Fruit fly (Drosophila melanogaster) whole organism, embryonic: ENCODE results near the gene CG31636.

Experiments
- B-H2 ChIP-seq: fragments of 200-800 bp; sonication (Bioruptor generic); optimal IDR thresholded peaks from 2 replicates; lab custom pipeline; 2018; ENCODE audit warnings: missing biosample characterization, mild to moderate bottlenecking, missing genetic modification characterization
- CG10147 ChIP-seq: fragments of 200-800 bp; sonication (Bioruptor generic); optimal IDR thresholded peaks from 2 replicates; lab custom pipeline; 2019; ENCODE audit warnings: missing biosample characterization, mild to moderate bottlenecking, missing genetic modification characterization, moderate library complexity
- CG10209 ChIP-seq: fragments of 200-800 bp; sonication (Bioruptor generic); optimal IDR thresholded peaks from 3 replicates; lab custom pipeline; 2017; ENCODE audit warnings: missing biosample characterization, mild to moderate bottlenecking, missing genetic modification characterization, missing genetic modification reagents
- CG10654 ChIP-seq: fragments of 200-800 bp; sonication (Bioruptor generic); optimal IDR thresholded peaks from 2 replicates; lab custom pipeline; 2016; ENCODE audit warnings: missing biosample characterization, missing genetic modification characterization
- CG11695 ChIP-seq: fragments of 200-800 bp; sonication (Bioruptor generic); IDR thresholded peaks from 3 replicates; pipeline ENCODE4 v1.3.6; 2022; ENCODE audit warnings: missing biosample characterization, missing genetic modification characterization
- CG13624 ChIP-seq: fragments of 200-800 bp; sonication (Bioruptor generic); optimal IDR thresholded peaks from 2 replicates; lab custom pipeline; 2016; ENCODE audit warnings: missing biosample characterization, missing genetic modification characterization
- CG17328 ChIP-seq: fragments of 200-800 bp; sonication (Bioruptor generic); IDR thresholded peaks from 2 replicates; pipeline ENCODE4 v1.3.6; 2022; ENCODE audit warnings: missing biosample characterization, missing genetic modification characterization
- CG17912 ChIP-seq: fragments of 200-800 bp; sonication (Bioruptor generic); optimal IDR thresholded peaks from 2 replicates; lab custom pipeline; 2018; ENCODE audit warnings: missing biosample characterization, mild to moderate bottlenecking, missing genetic modification characterization
- CG1832 ChIP-seq: fragments of 200-800 bp; sonication (Bioruptor generic); optimal IDR thresholded peaks from 2 replicates; lab custom pipeline; 2017; ENCODE audit warnings: missing biosample characterization, mild to moderate bottlenecking, missing genetic modification characterization, inconsistent platforms
- CG18764 ChIP-seq: fragments of 200-800 bp; sonication (Bioruptor generic); optimal IDR thresholded peaks from 3 replicates; lab custom pipeline; 2016; ENCODE audit warnings: missing biosample characterization, missing genetic modification characterization
- CG3847 ChIP-seq: fragments of 200-800 bp; sonication (Bioruptor generic); IDR thresholded peaks from 2 replicates; pipeline ENCODE4 v1.3.6; 2022; ENCODE audit warnings: missing biosample characterization, missing genetic modification characterization
- CG4707 ChIP-seq: fragments of 200-800 bp; sonication (Bioruptor generic); optimal IDR thresholded peaks from 2 replicates; lab custom pipeline; 2018; ENCODE audit warnings: missing biosample characterization, mild to moderate bottlenecking, missing genetic modification characterization, moderate library complexity
- CG5180 ChIP-seq: fragments of 200-800 bp; sonication (Bioruptor generic); optimal IDR thresholded peaks from 3 replicates; lab custom pipeline; 2017; ENCODE audit warnings: missing biosample characterization, missing genetic modification characterization, mild to moderate bottlenecking, moderate library complexity, missing genetic modification reagents
- CG5245 ChIP-seq: fragments of 200-800 bp; sonication (Bioruptor generic); optimal IDR thresholded peaks from 3 replicates; lab custom pipeline; 2016; ENCODE audit warnings: missing biosample characterization, missing genetic modification characterization
- CG6175 ChIP-seq: fragments of 200-800 bp; sonication (Bioruptor generic); IDR thresholded peaks from 3 replicates; pipeline ENCODE4 v1.3.6; 2022; ENCODE audit warnings: missing biosample characterization, missing genetic modification characterization
- CG6272 ChIP-seq: fragments of 200-800 bp; sonication (Bioruptor generic); IDR thresholded peaks from 2 replicates; pipeline ENCODE4 v1.3.6; 2022; ENCODE audit warnings: missing biosample characterization, missing genetic modification characterization
- CG8765 ChIP-seq: fragments of 200-800 bp; sonication (Bioruptor generic); IDR thresholded peaks from 2 replicates; pipeline ENCODE4 v1.3.6; 2022; ENCODE audit warnings: missing biosample characterization, missing genetic modification characterization
- CG9215 ChIP-seq: fragments of 200-800 bp; sonication (Bioruptor generic); IDR thresholded peaks from 2 replicates; pipeline ENCODE4 v1.3.6; 2022; ENCODE audit warnings: missing biosample characterization, missing genetic modification characterization
- CG9932 ChIP-seq: fragments of 200-800 bp; sonication (Bioruptor generic); IDR thresholded peaks from 2 replicates; pipeline ENCODE4 v1.3.6; 2022; ENCODE audit warnings: missing biosample characterization, missing genetic modification characterization
- CTCF ChIP-seq: fragments of 200-800 bp; sonication (Bioruptor generic); optimal IDR thresholded peaks from 2 replicates; lab custom pipeline; 2017; ENCODE audit warnings: missing biosample characterization, mild to moderate bottlenecking, missing genetic modification characterization, moderate library complexity
- H15 ChIP-seq: fragments of 200-800 bp; sonication (Bioruptor generic); IDR thresholded peaks from 3 replicates; pipeline ENCODE4 v1.3.6; 2022; ENCODE audit warnings: missing biosample characterization, missing genetic modification characterization
- H2.0 ChIP-seq: fragments of 200-800 bp; sonication (Bioruptor generic); IDR thresholded peaks from 2 replicates; pipeline ENCODE4 v1.3.6; 2022; ENCODE audit warnings: missing biosample characterization, missing genetic modification characterization
- HLHmδ ChIP-seq: fragments of 200-800 bp; sonication (Bioruptor generic); optimal IDR thresholded peaks from 2 replicates; lab custom pipeline; 2018; ENCODE audit warnings: missing biosample characterization, mild to moderate bottlenecking, missing genetic modification characterization, moderate library complexity
- Hmx ChIP-seq: fragments of 200-800 bp; sonication (Bioruptor generic); optimal IDR thresholded peaks from 2 replicates; lab custom pipeline; 2016; ENCODE audit warnings: missing biosample characterization, missing genetic modification characterization
- Med ChIP-seq: fragments of 200-800 bp; sonication (Bioruptor generic); peaks from one replicate; lab custom pipeline; 2016; ENCODE audit warnings: missing biosample characterization, missing genetic modification characterization, mild to moderate bottlenecking, inconsistent platforms, moderate library complexity
- Pdp1 ChIP-seq, 2 experiments: fragments of 200-800 bp; sonication (Bioruptor generic); optimal IDR thresholded peaks; 3 replicates each; lab custom pipeline; 2016; ENCODE audit warnings: missing biosample characterization in 2 of 2, missing genetic modification characterization in 2 of 2, mild to moderate bottlenecking in 1 of 2, moderate library complexity in 1 of 2
- Scr ChIP-seq: fragments of 200-800 bp; sonication (Bioruptor generic); IDR thresholded peaks from 2 replicates; pipeline ENCODE4 v1.3.6; 2022; ENCODE audit warnings: missing biosample characterization, missing genetic modification characterization; ENCODE audit not compliant: partially characterized antibody
- Sox100B ChIP-seq: fragments of 200-800 bp; sonication (Bioruptor generic); optimal IDR thresholded peaks from 3 replicates; lab custom pipeline; 2018; ENCODE audit warnings: missing biosample characterization, mild to moderate bottlenecking, missing genetic modification characterization
- ab ChIP-seq: fragments of 200-800 bp; sonication (Bioruptor generic); optimal IDR thresholded peaks from 2 replicates; lab custom pipeline; 2016; ENCODE audit warnings: missing biosample characterization, missing genetic modification characterization
- ase ChIP-seq: fragments of 200-800 bp; sonication (Bioruptor generic); IDR thresholded peaks from 3 replicates; pipeline ENCODE4 v1.3.6; 2022; ENCODE audit warnings: missing biosample characterization, missing genetic modification characterization
- cad ChIP-seq: fragments of >200 bp; optimal IDR thresholded peaks from 2 replicates; lab custom pipeline; 2017; ENCODE audit warnings: missing biosample characterization, missing genetic modification characterization
- crol ChIP-seq: fragments of 200-800 bp; sonication (Bioruptor generic); IDR thresholded peaks from 2 replicates; pipeline ENCODE4 v1.3.6; 2022; ENCODE audit warnings: missing biosample characterization, missing genetic modification characterization
- dmrt11E ChIP-seq: fragments of 200-800 bp; sonication (Bioruptor generic); optimal IDR thresholded peaks from 3 replicates; lab custom pipeline; 2018; ENCODE audit warnings: missing biosample characterization, mild to moderate bottlenecking, missing genetic modification characterization, moderate library complexity
- dpn ChIP-seq, 2 experiments: fragments of 200-800 bp; sonication (Bioruptor generic); optimal IDR thresholded peaks; 3 replicates each; lab custom pipeline; 2016; ENCODE audit warnings: missing biosample characterization in 2 of 2, missing genetic modification characterization in 2 of 2
- ewg ChIP-seq: fragments of 200-800 bp; sonication (Bioruptor generic); optimal IDR thresholded peaks from 3 replicates; lab custom pipeline; 2017; ENCODE audit warnings: mild to moderate bottlenecking, missing biosample characterization, missing genetic modification reagents, missing genetic modification characterization
- fd64A ChIP-seq: fragments of 200-800 bp; sonication (Bioruptor generic); optimal IDR thresholded peaks from 3 replicates; lab custom pipeline; 2018; ENCODE audit warnings: missing biosample characterization, mild to moderate bottlenecking, missing genetic modification characterization
- gfzf ChIP-seq: fragments of 200-800 bp; sonication (Bioruptor generic); optimal IDR thresholded peaks from 2 replicates; lab custom pipeline; 2016; ENCODE audit warnings: missing biosample characterization, mild to moderate bottlenecking, missing genetic modification characterization, moderate library complexity
- lola ChIP-seq, 3 experiments: fragments of >200 bp in 2 of 3; fragments of 200-800 bp in 1 of 3; sonication (Bioruptor generic) in 1 of 3; optimal IDR thresholded peaks; 2 replicates each; lab custom pipeline; 2017 to 2019; ENCODE audit warnings: missing biosample characterization in 3 of 3, missing genetic modification characterization in 3 of 3, mild to moderate bottlenecking in 1 of 3, moderate library complexity in 1 of 3
- nerfin-1 ChIP-seq: fragments of 200-800 bp; sonication (Bioruptor generic); optimal IDR thresholded peaks from 3 replicates; lab custom pipeline; 2019; ENCODE audit warnings: missing biosample characterization, mild to moderate bottlenecking, missing genetic modification characterization, moderate library complexity
- otp ChIP-seq: fragments of 200-800 bp; sonication (Bioruptor generic); IDR thresholded peaks from 3 replicates; pipeline ENCODE4, ENCODE4 v1.3.6; 2022; ENCODE audit warnings: missing biosample characterization, missing genetic modification characterization
- sima ChIP-seq: fragments of 200-800 bp; sonication (Bioruptor generic); optimal IDR thresholded peaks from 2 replicates; lab custom pipeline; 2016; ENCODE audit warnings: missing biosample characterization, missing genetic modification characterization
- sisA ChIP-seq: fragments of 200-800 bp; sonication (Bioruptor generic); IDR thresholded peaks from 2 replicates; pipeline ENCODE4 v1.3.6; 2022; ENCODE audit warnings: missing biosample characterization, missing genetic modification characterization
- sob ChIP-seq: fragments of 200-800 bp; sonication (Bioruptor generic); IDR thresholded peaks from 2 replicates; pipeline ENCODE4 v1.3.6; 2022; ENCODE audit warnings: missing biosample characterization, missing genetic modification characterization
- sr ChIP-seq: fragments of 200-800 bp; sonication (Bioruptor generic); IDR thresholded peaks from 3 replicates; pipeline ENCODE4 v1.3.6; 2022; ENCODE audit warnings: missing biosample characterization, missing genetic modification characterization
- ssp ChIP-seq: fragments of 200-800 bp; sonication (Bioruptor generic); IDR thresholded peaks from 2 replicates; pipeline ENCODE4 v1.3.6; 2022; ENCODE audit warnings: missing biosample characterization, missing genetic modification characterization
- sug ChIP-seq: fragments of 200-800 bp; optimal IDR thresholded peaks from 2 replicates; lab custom pipeline; 2019; ENCODE audit warnings: missing biosample characterization, mild to moderate bottlenecking, missing genetic modification characterization, moderate library complexity
- tap ChIP-seq: fragments of 200-800 bp; optimal IDR thresholded peaks from 3 replicates; lab custom pipeline; 2019; ENCODE audit warnings: missing biosample characterization, mild to moderate bottlenecking, missing genetic modification characterization, moderate library complexity
- trem ChIP-seq: fragments of 200-800 bp; optimal IDR thresholded peaks from 3 replicates; lab custom pipeline; 2019; ENCODE audit warnings: missing biosample characterization, mild to moderate bottlenecking, missing genetic modification characterization, moderate library complexity
- vfl ChIP-seq: fragments of 200-800 bp; sonication (Bioruptor generic); optimal IDR thresholded peaks from 2 replicates; lab custom pipeline; 2016; ENCODE audit warnings: missing biosample characterization, missing genetic modification characterization
- vnd ChIP-seq: fragments of 200-800 bp; sonication (Bioruptor generic); IDR thresholded peaks from 3 replicates; pipeline ENCODE4 v1.3.6; 2022; ENCODE audit warnings: missing biosample characterization, missing genetic modification characterization; ENCODE audit not compliant: partially characterized antibody
- vvl ChIP-seq: fragments of 200-800 bp; sonication (Bioruptor generic); IDR thresholded peaks from 2 replicates; pipeline ENCODE4 v1.3.6; 2022; ENCODE audit warnings: missing biosample characterization, missing genetic modification characterization
- zen2 ChIP-seq: fragments of 200-800 bp; sonication (Bioruptor generic); IDR thresholded peaks from 3 replicates; pipeline ENCODE4 v1.3.6; 2022; ENCODE audit warnings: missing biosample characterization, missing genetic modification characterization; ENCODE audit not compliant: partially characterized antibody

CG31636 gene

DNA sequence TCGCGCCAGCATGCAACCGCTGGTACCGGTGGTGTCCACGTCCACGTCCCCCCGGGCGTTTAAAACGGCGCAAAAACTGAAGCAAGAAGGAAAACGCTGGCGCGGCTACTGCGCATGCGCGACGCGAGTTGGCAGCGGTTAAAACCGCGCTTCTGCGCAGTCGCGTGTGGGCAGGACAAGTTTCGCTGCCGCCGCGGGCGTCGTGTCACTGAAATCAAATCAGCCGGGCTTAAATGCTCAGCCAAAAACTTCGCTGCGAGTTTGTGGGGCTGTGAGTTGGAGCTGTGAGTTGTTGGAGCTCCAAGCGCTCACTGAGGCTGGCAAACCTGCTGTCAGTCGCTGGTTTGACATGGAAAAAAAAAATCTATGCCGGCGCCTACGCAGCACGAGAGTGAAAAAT is 47.1 kb upstream of the CG31636 start (continued):
- TF ChIP-seq sug (tag; lab: Kevin White, UChicago) = no peak
- TF ChIP-seq zen2 (GFP tag; lab: Robert Waterston, UW) = no peak
- 0 out of 2 replicates have a peak, but pooled peaks have one; percentile 13 for TF ChIP-seq CG9932 (GFP tag; lab: Robert Waterston, UW)
- TF ChIP-seq CG18764 (GFP tag; lab: Kevin White, UChicago) = no peak
- no peak for TF ChIP-seq tap
- no peak for TF ChIP-seq B-H2
- no peak for TF ChIP-seq Sox100B
- no peak for TF ChIP-seq CG4707 (GFP tag; lab: Kevin White, UChicago)
- no peak for TF ChIP-seq nerfin-1
- no peak for TF ChIP-seq CG10147 (GFP tag; lab: Kevin White, UChicago)
- no peak for TF ChIP-seq vfl (GFP tag; lab: Kevin White, UChicago)
- TF ChIP-seq CG13624 (GFP tag; lab: Kevin White, UChicago) = no peak
- no peak for TF ChIP-seq H15 (GFP tag; lab: Robert Waterston, UW)
- TF ChIP-seq CG3847 (GFP tag; lab: Robert Waterston, UW) = no peak
- TF ChIP-seq cad (GFP tag; lab: Kevin White, UChicago) = no peak
- no peak for TF ChIP-seq CG17912
- no peak for TF ChIP-seq CG8765
- TF ChIP-seq sob (GFP tag; lab: Robert Waterston, UW) = no peak
- no peak for TF ChIP-seq CTCF (GFP tag; lab: Kevin White, UChicago)
- TF ChIP-seq CG9215 = no peak
- TF ChIP-seq dmrt11E (tag; lab: Kevin White, UChicago) = no peak
- no peak for TF ChIP-seq vnd (GFP tag; lab: Robert Waterston, UW)
- TF ChIP-seq HLHmδ (GFP tag; lab: Kevin White, UChicago) = no peak
- TF ChIP-seq CG10209 (GFP tag; lab: Kevin White, UChicago) = no peak
- TF ChIP-seq ewg (GFP tag; lab: Kevin White, UChicago) = peak; percentile 22
- TF ChIP-seq trem (tag; lab: Kevin White, UChicago) = no peak
- no peak for TF ChIP-seq ab (GFP tag; lab: Kevin White, UChicago)
- TF ChIP-seq ase = no peak
- peak; percentile 28; the same call in 1 of the 2 replicates for TF ChIP-seq H2.0 (GFP tag; lab: Robert Waterston, UW)
- no peak for TF ChIP-seq CG17328 (GFP tag; lab: Robert Waterston, UW)
- TF ChIP-seq CG6175 (GFP tag; lab: Robert Waterston, UW) = 0 out of 3 replicates have a peak, but pooled peaks have one; percentile 26
- no peak for TF ChIP-seq vvl (GFP tag; lab: Robert Waterston, UW)
- no peak for TF ChIP-seq gfzf (GFP tag; lab: Kevin White, UChicago)
- TF ChIP-seq Scr (GFP tag; lab: Robert Waterston, UW) = no peak
- TF ChIP-seq lola (GFP tag; optimal IDR thresholded peaks at IDR 0.05; lab: Kevin White, UChicago) = no peak
- TF ChIP-seq CG1832 (GFP tag; lab: Kevin White, UChicago) = no peak
- TF ChIP-seq CG5245 (GFP tag; lab: Kevin White, UChicago) = no peak
- peak; percentile 79 for TF ChIP-seq CG5180
- no peak for TF ChIP-seq CG10654
- no peak for TF ChIP-seq Hmx (GFP tag; lab: Kevin White, UChicago)
- no peak for TF ChIP-seq Pdp1 (GFP tag; optimal IDR thresholded peaks at IDR 0.05; lab: Kevin White, UChicago)
- no peak for TF ChIP-seq sima (GFP tag; lab: Kevin White, UChicago)
- no peak for TF ChIP-seq dpn (GFP tag; optimal IDR thresholded peaks at IDR 0.05; lab: Kevin White, UChicago)
- 0 out of 3 replicates have a peak, but pooled peaks have one; percentile 6 for TF ChIP-seq otp
- TF ChIP-seq fd64A (GFP tag; lab: Kevin White, UChicago) = no peak
- TF ChIP-seq CG6272 (GFP tag; lab: Robert Waterston, UW) = no peak
- TF ChIP-seq CG11695 = no peak
- TF ChIP-seq ssp (GFP tag; lab: Robert Waterston, UW) = no peak
- TF ChIP-seq Med (GFP tag; lab: Kevin White, UChicago) = no peak
- peak; percentile 37; the same call in 1 of the 3 replicates for TF ChIP-seq sr
- no peak for TF ChIP-seq crol (GFP tag; lab: Robert Waterston, UW)
- TF ChIP-seq sisA (GFP tag; lab: Robert Waterston, UW) = no peak
